Fruit fly (Drosophila melanogaster): ENCODE measurements around the gene Obp8a.

- TF ChIP-seq Pif1B (GFP tag; optimal IDR thresholded peaks at IDR 0.05) = no peak
- TF ChIP-seq CG34367 (tag; optimal IDR thresholded peaks at IDR 0.05) = no peak
- no peak for TF ChIP-seq CG8301 (tag; optimal IDR thresholded peaks at IDR 0.05)
- no peak for TF ChIP-seq CG14655 (GFP tag; optimal IDR thresholded peaks at IDR 0.05)
- TF ChIP-seq CG17806 (tag; optimal IDR thresholded peaks at IDR 0.05) = no peak
- no peak for TF ChIP-seq D1 (tag; optimal IDR thresholded peaks at IDR 0.05)
- no peak for TF ChIP-seq CG9948 (tag; optimal IDR thresholded peaks at IDR 0.05)
- TF ChIP-seq Pif1A (GFP tag; optimal IDR thresholded peaks at IDR 0.05) = no peak
- no peak for TF ChIP-seq fd96Ca (GFP tag; IDR thresholded peaks at IDR 0.05)
- TF ChIP-seq CG10348 (GFP tag; IDR thresholded peaks at IDR 0.05) = no peak
- no peak for TF ChIP-seq CG8159 (tag; optimal IDR thresholded peaks at IDR 0.05)
- TF ChIP-seq CG12605 (GFP tag; IDR thresholded peaks at IDR 0.05) = no peak
- TF ChIP-seq CG32121 (GFP tag; IDR thresholded peaks at IDR 0.05) = no peak
- TF ChIP-seq EcR (GFP tag; optimal IDR thresholded peaks at IDR 0.05) = no peak
Observed at dm6 chrX:9200234-9200633, 14.4 kb upstream of the Obp8a start.

Measured in whole organism, pupa.